Fruit fly (Drosophila melanogaster): Measurements from ENCODE around the gene yata.

- TF ChIP-seq h (optimal IDR thresholded peaks at IDR 0.05) (peak; percentile 99), ttk (optimal IDR thresholded peaks at IDR 0.05) (no peak), Myc (optimal IDR thresholded peaks at IDR 0.05) (no peak), Sin3A (optimal IDR thresholded peaks at IDR 0.05) (no peak)
These were observed 32.2 kb upstream of the yata start, which contains the start of gene Obp99b for dm6 chr3R:29716782-29717317.
